Worm (Caenorhabditis elegans): Measurements from ENCODE around the gene C28H8.3.

DNA sequence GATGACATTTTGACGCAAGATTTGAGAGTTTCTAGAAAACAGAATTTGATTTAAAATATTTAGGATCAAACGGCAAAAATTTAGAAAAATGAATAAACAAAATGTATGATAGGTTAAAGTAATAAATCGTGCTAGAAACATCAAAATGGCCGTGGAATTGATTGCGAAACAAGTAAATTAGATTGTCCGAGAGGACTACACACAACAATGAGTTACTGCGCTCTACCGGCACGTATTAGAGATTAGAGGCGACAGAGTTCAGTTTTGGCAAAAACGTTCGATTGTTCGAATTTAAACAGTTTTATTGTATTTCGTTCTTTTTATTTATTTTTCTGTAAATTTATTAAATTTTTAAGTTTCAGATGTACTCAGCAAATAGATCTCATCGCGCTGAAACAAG is 17.2 kb downstream of the C28H8.3 start, which contains the start of the genes dnc-2 and bcl-7:
- no peak for TF ChIP-seq sox-4 (tag; optimal IDR thresholded peaks at IDR 0.05)
- no peak for TF ChIP-seq ama-1 (optimal IDR thresholded peaks at IDR 0.05)
- no peak for TF ChIP-seq aha-1 (tag; optimal IDR thresholded peaks at IDR 0.05)
- peak; percentile 65 for TF ChIP-seq nhr-20 (tag; optimal IDR thresholded peaks at IDR 0.05)
- no peak for TF ChIP-seq unc-62 (GFP tag; optimal IDR thresholded peaks at IDR 0.05)
- no peak for TF ChIP-seq nhr-77 (tag; optimal IDR thresholded peaks at IDR 0.05)
- TF ChIP-seq pqm-1 (tag; optimal IDR thresholded peaks at IDR 0.05) = no peak
